Worm (Caenorhabditis elegans) whole organism, early embryonic: ENCODE results near the gene mrps-14.

Source experiments
- B0310.2 ChIP-seq: sonication (generic microtip); optimal IDR thresholded peaks from 2 replicates; lab custom pipeline; 2016; ENCODE audit warnings: mild to moderate bottlenecking, missing genetic modification characterization, missing compliant biosample characterization
- F13C5.2 ChIP-seq: sonication (generic microtip); optimal IDR thresholded peaks from 2 replicates; lab custom pipeline; 2017; ENCODE audit warnings: mild to moderate bottlenecking, missing genetic modification characterization, inconsistent platforms, missing compliant biosample characterization
- aly-1 ChIP-seq: sonication (generic microtip); optimal IDR thresholded peaks from 2 replicates; lab custom pipeline; 2016; ENCODE audit warnings: missing genetic modification characterization, missing compliant biosample characterization
- ama-1 ChIP-seq: fragments of 150-350 bp; optimal IDR thresholded peaks from 2 replicates; lab custom pipeline; 2014
- ceh-13 ChIP-seq: fragments of 200-800 bp; sonication (Bioruptor generic); optimal IDR thresholded peaks from 2 replicates; lab custom pipeline; 2018; ENCODE audit warnings: mild to moderate bottlenecking, missing genetic modification characterization, missing compliant biosample characterization
- ceh-36 ChIP-seq: sonication (generic microtip); optimal IDR thresholded peaks from 2 replicates; lab custom pipeline; 2016; ENCODE audit warnings: missing genetic modification characterization, inconsistent platforms, missing compliant biosample characterization
- ets-7 ChIP-seq: sonication (generic microtip); optimal IDR thresholded peaks from 2 replicates; lab custom pipeline; 2016; ENCODE audit warnings: missing genotype, missing genetic modification characterization, missing compliant biosample characterization
- flt-1 ChIP-seq: fragments of 200-800 bp; sonication (Bioruptor generic); IDR thresholded peaks from 2 replicates; pipeline ENCODE4 v1.3.6; 2022; ENCODE audit warnings: missing genetic modification characterization, missing compliant biosample characterization
- hmbx-1 ChIP-seq: sonication (generic microtip); optimal IDR thresholded peaks from 2 replicates; lab custom pipeline; 2016; ENCODE audit warnings: mild to moderate bottlenecking, missing genetic modification characterization, missing compliant biosample characterization
- hmg-4 ChIP-seq: fragments of 200-800 bp; sonication (Bioruptor generic); optimal IDR thresholded peaks from 2 replicates; lab custom pipeline; 2018; ENCODE audit warnings: mild to moderate bottlenecking, missing genetic modification characterization, missing compliant biosample characterization
- hnd-1 ChIP-seq: sonication (generic microtip); optimal IDR thresholded peaks from 2 replicates; lab custom pipeline; 2016; ENCODE audit warnings: missing genetic modification characterization, missing compliant biosample characterization
- pes-1 ChIP-seq: fragments of 200-800 bp; sonication (Bioruptor generic); IDR thresholded peaks from 2 replicates; pipeline ENCODE4 v1.3.6; 2022; ENCODE audit warnings: missing genetic modification reagents, missing genetic modification characterization, missing compliant biosample characterization
- scrt-1 ChIP-seq: fragments of 200-800 bp; sonication (Bioruptor generic); IDR thresholded peaks from 2 replicates; pipeline ENCODE4 v1.3.6; 2022; ENCODE audit warnings: missing genetic modification characterization, missing compliant biosample characterization
- sea-1 ChIP-seq: fragments of 200-800 bp; sonication (Bioruptor generic); conservative IDR thresholded peaks from 2 replicates; pipeline ENCODE4 v1.3.6; 2022; ENCODE audit warnings: missing genetic modification characterization, missing compliant biosample characterization
- tbx-11 ChIP-seq: fragments of 200-800 bp; sonication (Bioruptor generic); IDR thresholded peaks from 2 replicates; pipeline ENCODE4 v1.3.6; 2022; ENCODE audit warnings: missing genetic modification characterization, missing compliant biosample characterization
- tbx-37 ChIP-seq: fragments of 200-800 bp; sonication (Bioruptor generic); conservative IDR thresholded peaks from 2 replicates; pipeline ENCODE4 v1.3.6; 2022; ENCODE audit warnings: missing genetic modification reagents, missing genetic modification characterization, missing compliant biosample characterization
- tra-4 ChIP-seq: sonication (generic microtip); optimal IDR thresholded peaks from 2 replicates; lab custom pipeline; 2017; ENCODE audit warnings: missing genetic modification characterization, missing compliant biosample characterization

mrps-14 gene

DNA sequence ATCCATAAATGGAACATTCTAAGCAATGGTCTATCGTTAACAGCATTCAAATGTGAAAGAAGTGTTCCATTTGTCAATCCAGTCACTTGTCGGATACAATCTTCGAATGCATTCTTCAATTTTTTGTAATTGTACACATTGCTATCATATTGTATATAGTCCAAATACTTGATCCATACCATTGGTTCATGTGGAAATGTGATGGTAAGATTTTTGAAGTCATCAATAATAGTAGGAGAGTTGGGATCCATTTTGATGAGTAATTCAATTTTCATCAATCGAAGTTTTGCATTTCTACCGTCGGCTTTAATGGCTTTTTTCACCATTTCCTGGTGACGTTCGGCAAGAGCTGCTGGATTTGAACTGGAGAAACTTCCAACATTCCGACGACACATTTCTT, 3.3 kb upstream of the mrps-14 start:
- TF ChIP-seq F13C5.2 (tag; lab: Kevin White, UChicago) (no peak), hnd-1 (no peak), aly-1 (tag; lab: Kevin White, UChicago) (no peak), ceh-13 (GFP tag; lab: Kevin White, UChicago) (no peak), pes-1 (no peak), ama-1 (lab: Kevin White, UChicago) (no peak), ets-7 (tag; lab: Kevin White, UChicago) (no peak), tbx-11 (GFP tag; lab: Robert Waterston, UW) (no peak), tbx-37 (GFP tag; lab: Robert Waterston, UW) (no peak), hmg-4 (GFP tag; lab: Kevin White, UChicago) (no peak), scrt-1 (GFP tag; lab: Robert Waterston, UW) (no peak), hmbx-1 (no peak), B0310.2 (tag; lab: Kevin White, UChicago) (no peak), flt-1 (GFP tag; lab: Robert Waterston, UW) (no peak), sea-1 (no peak), ceh-36 (tag; lab: Kevin White, UChicago) (no peak), tra-4 (tag; lab: Kevin White, UChicago) (no peak)

DNA sequence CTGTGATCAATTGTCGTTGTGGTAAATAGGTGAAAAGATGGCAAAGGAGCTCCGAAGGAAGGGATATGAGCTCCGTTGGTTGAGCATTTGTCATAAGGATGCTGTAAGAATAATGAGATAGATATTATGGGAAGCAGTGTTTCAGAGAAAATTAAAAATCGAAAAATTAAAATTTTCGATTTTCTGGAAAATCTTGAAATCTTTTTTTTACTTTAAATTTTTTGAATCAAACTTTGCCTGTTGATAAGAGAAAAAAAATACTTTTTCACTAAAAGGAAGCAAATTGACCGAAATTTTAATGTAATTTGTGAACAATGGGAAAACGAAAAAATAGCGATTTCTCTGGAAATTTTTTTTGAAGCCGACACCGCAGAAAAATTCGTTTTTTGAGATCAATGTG, 2.7 kb downstream of the mrps-14 start, which contains the start of gene mec-15:
Gene mec-15 (minus strand): TSS at position 101 of the 400 bp plus-strand sequence.
- TF ChIP-seq ceh-36 (tag; lab: Kevin White, UChicago) (no peak), tbx-11 (GFP tag; lab: Robert Waterston, UW) (no peak), ets-7 (tag; lab: Kevin White, UChicago) (no peak), aly-1 (tag; lab: Kevin White, UChicago) (no peak), tbx-37 (GFP tag; lab: Robert Waterston, UW) (no peak), hmg-4 (GFP tag; lab: Kevin White, UChicago) (no peak), ceh-13 (GFP tag; lab: Kevin White, UChicago) (no peak), B0310.2 (tag; lab: Kevin White, UChicago) (no peak), pes-1 (no peak), scrt-1 (GFP tag; lab: Robert Waterston, UW) (no peak), F13C5.2 (tag; lab: Kevin White, UChicago) (no peak)

DNA sequence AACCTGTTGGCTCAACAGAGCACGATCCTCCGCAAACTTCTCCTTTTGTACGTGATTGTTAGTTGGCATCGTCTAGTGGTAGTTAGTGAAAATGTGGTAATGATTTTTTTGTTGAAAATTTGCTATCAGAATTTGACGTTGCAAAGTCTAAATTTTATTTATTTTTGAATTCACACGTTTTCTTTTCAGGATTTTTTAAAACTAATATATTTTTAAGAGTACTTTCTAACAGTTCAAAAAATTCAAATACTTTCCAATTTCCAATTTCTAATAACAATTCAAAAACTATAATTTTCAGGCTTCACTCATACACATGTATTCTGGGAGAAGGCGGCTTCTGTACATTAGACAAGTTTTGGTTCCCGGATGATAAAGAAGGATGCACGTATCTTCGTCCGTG, 7.9 kb downstream of the mrps-14 start, which contains the start of gene ubxn-5:
Gene ubxn-5 (minus strand): TSS at position 101 of the 400 bp plus-strand sequence.
- no peak for TF ChIP-seq tbx-11 (GFP tag; lab: Robert Waterston, UW)
- TF ChIP-seq ama-1 (lab: Kevin White, UChicago): no peak
- TF ChIP-seq B0310.2 (tag; lab: Kevin White, UChicago): no peak
- TF ChIP-seq tbx-37 (GFP tag; lab: Robert Waterston, UW): no peak
- no peak for TF ChIP-seq F13C5.2 (tag; lab: Kevin White, UChicago)
- no peak for TF ChIP-seq hnd-1
- TF ChIP-seq ceh-13 (GFP tag; lab: Kevin White, UChicago): no peak
- TF ChIP-seq aly-1 (tag; lab: Kevin White, UChicago): no peak
- no peak for TF ChIP-seq pes-1
- no peak for TF ChIP-seq hmg-4 (GFP tag; lab: Kevin White, UChicago)
- no peak for TF ChIP-seq ets-7 (tag; lab: Kevin White, UChicago)
- TF ChIP-seq scrt-1 (GFP tag; lab: Robert Waterston, UW): no peak
- TF ChIP-seq sea-1: no peak
- TF ChIP-seq hmbx-1: no peak
- TF ChIP-seq tra-4 (tag; lab: Kevin White, UChicago): no peak
- TF ChIP-seq ceh-36 (tag; lab: Kevin White, UChicago): no peak
- TF ChIP-seq flt-1 (GFP tag; lab: Robert Waterston, UW): no peak

DNA sequence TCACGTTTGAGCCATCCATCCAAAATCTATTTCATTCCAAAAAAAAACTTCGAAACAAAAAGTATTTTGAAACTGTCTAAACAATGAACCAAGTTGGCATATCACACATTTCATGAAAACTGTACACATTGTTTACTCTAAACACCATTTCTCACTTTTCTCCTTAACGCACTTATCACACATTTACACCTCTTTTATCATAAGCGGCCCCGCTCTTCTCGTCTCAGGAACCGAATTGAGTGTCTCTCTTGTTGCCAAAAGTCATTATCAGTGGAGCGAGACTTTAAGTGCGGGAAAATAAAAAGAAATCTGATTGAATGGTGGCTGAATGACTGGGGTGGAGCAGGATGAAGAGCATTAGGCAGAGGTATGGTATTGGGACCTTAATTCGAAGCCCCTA, 10.4 kb downstream of the mrps-14 start:
- TF ChIP-seq tra-4 (tag; lab: Kevin White, UChicago): no peak
- no peak for TF ChIP-seq tbx-11 (GFP tag; lab: Robert Waterston, UW)
- no peak for TF ChIP-seq hnd-1
- TF ChIP-seq hmg-4 (GFP tag; lab: Kevin White, UChicago): no peak
- TF ChIP-seq B0310.2 (tag; lab: Kevin White, UChicago): no peak
- TF ChIP-seq aly-1 (tag; lab: Kevin White, UChicago): no peak
- TF ChIP-seq ceh-36 (tag; lab: Kevin White, UChicago): no peak
- no peak for TF ChIP-seq F13C5.2 (tag; lab: Kevin White, UChicago)

- TF ChIP-seq scrt-1 (GFP tag; lab: Robert Waterston, UW) (no peak), tbx-11 (GFP tag; lab: Robert Waterston, UW) (no peak), pes-1 (no peak), tra-4 (tag; lab: Kevin White, UChicago) (no peak), hmg-4 (GFP tag; lab: Kevin White, UChicago) (no peak), aly-1 (tag; lab: Kevin White, UChicago) (no peak), F13C5.2 (tag; lab: Kevin White, UChicago) (no peak), ceh-36 (tag; lab: Kevin White, UChicago) (no peak), tbx-37 (GFP tag; lab: Robert Waterston, UW) (no peak), ceh-13 (GFP tag; lab: Kevin White, UChicago) (no peak), B0310.2 (tag; lab: Kevin White, UChicago) (no peak), hnd-1 (no peak), ama-1 (lab: Kevin White, UChicago) (no peak), sea-1 (no peak), hmbx-1 (no peak)
These were observed 11.3 kb downstream of the mrps-14 start, which contains the start of gene T01E8.8 for ce11 chrII:10230972-10231371. Gene T01E8.8, plus strand, starts transcription at chrII:10231272.

DNA sequence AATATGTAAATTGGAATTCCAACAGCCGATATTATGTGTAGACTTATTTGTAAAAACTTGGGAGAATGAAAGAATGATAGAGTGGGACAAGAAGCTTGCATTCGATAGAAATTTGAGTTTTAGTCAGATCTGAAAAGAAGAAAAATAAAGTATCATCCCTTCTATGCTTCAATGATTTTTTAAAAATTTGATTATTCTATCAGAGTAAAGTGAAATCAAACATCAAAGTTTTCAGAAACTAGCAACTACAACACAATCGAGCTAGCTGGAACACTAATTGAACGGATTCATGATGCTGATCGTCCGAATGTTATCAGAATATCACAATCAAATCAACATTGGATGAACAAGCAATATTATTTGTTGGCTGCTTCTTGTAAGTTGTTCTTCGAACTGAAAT, 15.3 kb downstream of the mrps-14 start, which contains the start of gene srh-135:
Gene srh-135 (minus strand): TSS at position 101 of the 400 bp plus-strand sequence.
- no peak for TF ChIP-seq flt-1 (GFP tag; lab: Robert Waterston, UW)
- no peak for TF ChIP-seq tbx-11 (GFP tag; lab: Robert Waterston, UW)
- TF ChIP-seq tra-4 (tag; lab: Kevin White, UChicago): no peak
- no peak for TF ChIP-seq F13C5.2 (tag; lab: Kevin White, UChicago)
- TF ChIP-seq ets-7 (tag; lab: Kevin White, UChicago): no peak
- TF ChIP-seq sea-1: no peak
- TF ChIP-seq scrt-1 (GFP tag; lab: Robert Waterston, UW): no peak
- TF ChIP-seq ama-1 (lab: Kevin White, UChicago): no peak
- no peak for TF ChIP-seq pes-1
- no peak for TF ChIP-seq ceh-36 (tag; lab: Kevin White, UChicago)
- no peak for TF ChIP-seq B0310.2 (tag; lab: Kevin White, UChicago)
- no peak for TF ChIP-seq ceh-13 (GFP tag; lab: Kevin White, UChicago)
- TF ChIP-seq hmbx-1: no peak
- no peak for TF ChIP-seq hmg-4 (GFP tag; lab: Kevin White, UChicago)
- TF ChIP-seq tbx-37 (GFP tag; lab: Robert Waterston, UW): no peak
- no peak for TF ChIP-seq hnd-1
